Worm (Caenorhabditis elegans): Measurements from ENCODE around the gene lmd-5.

The lmd-5 gene

ce11 chrV:7136859-7137258 lies 13.4 kb downstream of the lmd-5 start:
- TF ChIP-seq mls-2 (tag; optimal IDR thresholded peaks at IDR 0.05) (no peak), lsy-2 (tag; optimal IDR thresholded peaks at IDR 0.05) (no peak), nhr-237 (tag; optimal IDR thresholded peaks at IDR 0.05) (no peak), lin-13 (tag; optimal IDR thresholded peaks at IDR 0.05) (no peak), snpc-4 (tag; optimal IDR thresholded peaks at IDR 0.05) (no peak), mep-1 (tag; optimal IDR thresholded peaks at IDR 0.05) (no peak), elt-3 (tag; optimal IDR thresholded peaks at IDR 0.05) (no peak), drap-1 (GFP tag; optimal IDR thresholded peaks at IDR 0.05) (no peak), ces-1 (GFP tag; optimal IDR thresholded peaks at IDR 0.05) (no peak), nhr-12 (tag; optimal IDR thresholded peaks at IDR 0.05) (no peak), ceh-39 (tag; optimal IDR thresholded peaks at IDR 0.05) (no peak), ztf-11 (tag; optimal IDR thresholded peaks at IDR 0.05) (no peak), sem-2 (GFP tag; optimal IDR thresholded peaks at IDR 0.05) (no peak), elt-1 (tag; optimal IDR thresholded peaks at IDR 0.05; ENCODE audit: borderline replicate concordance, insufficient read depth) (no peak), sptf-1 (tag; optimal IDR thresholded peaks at IDR 0.05) (no peak), nhr-2 (tag; optimal IDR thresholded peaks at IDR 0.05) (no peak)

ce11 chrV:7138320-7138719 lies 14.9 kb downstream of the lmd-5 start, which contains the start of gene str-112:
TSS of gene str-112 (minus strand) at chrV:7138420.
- TF ChIP-seq mls-2 (tag; optimal IDR thresholded peaks at IDR 0.05) (no peak), nhr-28 (tag; optimal IDR thresholded peaks at IDR 0.05) (no peak), bed-3 (GFP tag; optimal IDR thresholded peaks at IDR 0.05) (no peak), lin-13 (tag; optimal IDR thresholded peaks at IDR 0.05) (no peak)

- TF ChIP-seq lsy-2 (tag; optimal IDR thresholded peaks at IDR 0.05) (no peak), unc-39 (tag; optimal IDR thresholded peaks at IDR 0.05) (no peak), elt-1 (tag; optimal IDR thresholded peaks at IDR 0.05; ENCODE audit: borderline replicate concordance, insufficient read depth) (no peak), blmp-1 (tag; optimal IDR thresholded peaks at IDR 0.05) (no peak), tbx-8 (GFP tag; optimal IDR thresholded peaks at IDR 0.05) (no peak)
Observed at ce11 chrV:7140368-7140767, 16.9 kb downstream of the lmd-5 start.

ce11 chrV:7141864-7142263 lies 18.4 kb downstream of the lmd-5 start, which contains the start of gene ugt-40:
TSS of gene ugt-40 (minus strand) at chrV:7141964.
- no peak for TF ChIP-seq sptf-1 (tag; optimal IDR thresholded peaks at IDR 0.05)
- TF ChIP-seq unc-120 (tag; optimal IDR thresholded peaks at IDR 0.05; ENCODE audit: poor library complexity, severe bottlenecking): no peak
- TF ChIP-seq nhr-28 (tag; optimal IDR thresholded peaks at IDR 0.05): no peak
- TF ChIP-seq unc-62 (GFP tag; optimal IDR thresholded peaks at IDR 0.05): no peak
- no peak for TF ChIP-seq ces-1 (GFP tag; optimal IDR thresholded peaks at IDR 0.05)
- TF ChIP-seq ham-2 (GFP tag; optimal IDR thresholded peaks at IDR 0.05): no peak
- no peak for TF ChIP-seq mls-2 (tag; optimal IDR thresholded peaks at IDR 0.05)
- TF ChIP-seq ztf-11 (tag; optimal IDR thresholded peaks at IDR 0.05): no peak
- TF ChIP-seq sem-2 (GFP tag; optimal IDR thresholded peaks at IDR 0.05): no peak
- no peak for TF ChIP-seq zip-8 (tag; optimal IDR thresholded peaks at IDR 0.05)
- no peak for TF ChIP-seq nhr-2 (tag; optimal IDR thresholded peaks at IDR 0.05)
- no peak for TF ChIP-seq blmp-1 (tag; optimal IDR thresholded peaks at IDR 0.05)
- no peak for TF ChIP-seq cnd-1 (tag; optimal IDR thresholded peaks at IDR 0.05)
- no peak for TF ChIP-seq nhr-12 (tag; optimal IDR thresholded peaks at IDR 0.05)
- no peak for TF ChIP-seq tbx-8 (GFP tag; optimal IDR thresholded peaks at IDR 0.05)
- TF ChIP-seq elt-3 (tag; optimal IDR thresholded peaks at IDR 0.05): no peak

ce11 chrV:7142661-7143060 lies 19.2 kb downstream of the lmd-5 start:
- no peak for TF ChIP-seq lsy-2 (tag; optimal IDR thresholded peaks at IDR 0.05)
- TF ChIP-seq sem-2 (GFP tag; optimal IDR thresholded peaks at IDR 0.05): no peak
- TF ChIP-seq cnd-1 (tag; optimal IDR thresholded peaks at IDR 0.05): no peak
- TF ChIP-seq ceh-39 (tag; optimal IDR thresholded peaks at IDR 0.05): no peak

- TF ChIP-seq flh-1 (GFP tag; optimal IDR thresholded peaks at IDR 0.05): no peak
- TF ChIP-seq nhr-76 (tag; optimal IDR thresholded peaks at IDR 0.05): no peak
- no peak for TF ChIP-seq bed-3 (GFP tag; optimal IDR thresholded peaks at IDR 0.05)
- TF ChIP-seq mep-1 (tag; optimal IDR thresholded peaks at IDR 0.05): no peak
- no peak for TF ChIP-seq nhr-237 (tag; optimal IDR thresholded peaks at IDR 0.05)
- no peak for TF ChIP-seq ham-2 (GFP tag; optimal IDR thresholded peaks at IDR 0.05)
- TF ChIP-seq lin-32 (GFP tag; optimal IDR thresholded peaks at IDR 0.05): no peak
- no peak for TF ChIP-seq unc-120 (tag; optimal IDR thresholded peaks at IDR 0.05; ENCODE audit: poor library complexity, severe bottlenecking)
- no peak for TF ChIP-seq drap-1 (GFP tag; optimal IDR thresholded peaks at IDR 0.05)
- TF ChIP-seq blmp-1 (tag; optimal IDR thresholded peaks at IDR 0.05): no peak
- no peak for TF ChIP-seq lin-13 (tag; optimal IDR thresholded peaks at IDR 0.05)
- no peak for TF ChIP-seq nhr-12 (tag; optimal IDR thresholded peaks at IDR 0.05)
- TF ChIP-seq lsy-2 (tag; optimal IDR thresholded peaks at IDR 0.05): no peak
- TF ChIP-seq ces-1 (GFP tag; optimal IDR thresholded peaks at IDR 0.05): no peak
- TF ChIP-seq tbx-8 (GFP tag; optimal IDR thresholded peaks at IDR 0.05): no peak
Observed at ce11 chrV:7145250-7145850, 21.9 kb downstream of the lmd-5 start, which contains the start of gene ugt-37. TSS of gene ugt-37 (minus strand) at chrV:7145318.
